Worm (Caenorhabditis elegans) whole organism, L1 larva: ENCODE data around the gene F45D3.4.

Experiments
- Y116A8C.19 ChIP-seq: sonication (generic microtip); optimal IDR thresholded peaks from 2 replicates; lab custom pipeline; 2016; ENCODE audit warnings: missing compliant biosample characterization, missing genetic modification characterization, borderline replicate concordance
- alr-1 ChIP-seq: fragments of 200-800 bp; sonication (Bioruptor generic); optimal IDR thresholded peaks from 2 replicates; lab custom pipeline; 2018; ENCODE audit warnings: borderline replicate concordance, mild to moderate bottlenecking, missing genetic modification characterization, missing compliant biosample characterization
- nhr-77 ChIP-seq: fragments of 150-350 bp; optimal IDR thresholded peaks from 2 replicates; lab custom pipeline; 2014; ENCODE audit warnings: missing biosample characterization, missing genetic modification characterization
- snpc-4 ChIP-seq: fragments of 150-350 bp; optimal IDR thresholded peaks from 2 replicates; lab custom pipeline; 2014; ENCODE audit warnings: missing biosample characterization, missing genetic modification characterization
- tbx-2 ChIP-seq: sonication (generic microtip); optimal IDR thresholded peaks from 2 replicates; lab custom pipeline; 2016; ENCODE audit warnings: missing genetic modification characterization, missing compliant biosample characterization

ce11 chrV:12538984-12539852 lies 13.8 kb downstream of the F45D3.4 start:
- TF ChIP-seq alr-1 (tag; lab: Kevin White, UChicago) (no peak), tbx-2 (tag; lab: Kevin White, UChicago) (no peak), snpc-4 (no peak), Y116A8C.19 (tag; lab: Kevin White, UChicago) (no peak), nhr-77 (tag; lab: Kevin White, UChicago) (no peak)
